Worm (Caenorhabditis elegans): ENCODE measurements around the gene npp-25.

Gene npp-25

DNA sequence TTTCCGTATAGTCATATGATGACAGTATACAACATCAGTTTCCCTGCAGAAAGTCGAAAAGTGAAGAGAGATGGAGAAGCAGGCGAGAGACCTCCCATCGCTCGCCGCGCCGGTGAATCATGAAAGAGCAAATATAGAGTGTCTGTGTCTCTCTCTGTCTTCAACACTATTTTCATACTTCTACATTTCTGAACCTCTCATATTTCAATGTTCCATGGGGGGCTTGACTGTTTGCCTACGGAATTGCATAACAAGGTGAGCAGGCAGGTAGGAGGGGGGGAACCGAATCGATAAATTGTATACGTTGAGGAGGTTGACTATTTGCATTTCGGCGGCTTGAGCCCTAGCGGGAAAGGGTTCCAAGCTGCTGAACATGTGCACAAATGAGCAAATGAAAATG is 5.9 kb downstream of the npp-25 start:
- no peak for TF ChIP-seq arid-1 (GFP tag; conservative IDR thresholded peaks at IDR 0.05)
- TF ChIP-seq sdz-12 (GFP tag; optimal IDR thresholded peaks at IDR 0.05): no peak
- no peak for TF ChIP-seq ceh-82 (tag; optimal IDR thresholded peaks at IDR 0.05)
- TF ChIP-seq zip-11 (GFP tag; IDR thresholded peaks at IDR 0.05): no peak
- TF ChIP-seq lim-7 (GFP tag; IDR thresholded peaks at IDR 0.05): no peak
- no peak for TF ChIP-seq pqm-1 (tag; optimal IDR thresholded peaks at IDR 0.05)
- TF ChIP-seq spr-1 (tag; optimal IDR thresholded peaks at IDR 0.05): no peak
- TF ChIP-seq pha-4 (GFP tag; IDR thresholded peaks at IDR 0.05): no peak
- TF ChIP-seq pha-4 (tag; optimal IDR thresholded peaks at IDR 0.05): peak; percentile 75
- peak; percentile 56 for TF ChIP-seq mep-1 (tag; optimal IDR thresholded peaks at IDR 0.05)
- no peak for TF ChIP-seq snpc-4 (tag; optimal IDR thresholded peaks at IDR 0.05)
- TF ChIP-seq lin-13 (GFP tag; optimal IDR thresholded peaks at IDR 0.05): no peak
- TF ChIP-seq nhr-77 (tag; optimal IDR thresholded peaks at IDR 0.05): no peak
- TF ChIP-seq aha-1 (tag): no peak
- peak; percentile 38 for TF ChIP-seq nhr-28 (tag; optimal IDR thresholded peaks at IDR 0.05)
- TF ChIP-seq saeg-2 (GFP tag; IDR thresholded peaks at IDR 0.05): no peak
- no peak for TF ChIP-seq F49E8.2 (tag; optimal IDR thresholded peaks at IDR 0.05; ENCODE audit: borderline replicate concordance)
- TF ChIP-seq nhr-11 (tag; optimal IDR thresholded peaks at IDR 0.05): no peak
- TF ChIP-seq hlh-11 (tag; optimal IDR thresholded peaks at IDR 0.05): peak; percentile 68
- TF ChIP-seq lin-38 (GFP tag; IDR thresholded peaks at IDR 0.05): no peak
- TF ChIP-seq hlh-30 (tag; optimal IDR thresholded peaks at IDR 0.05; ENCODE audit: insufficient read depth): peak; percentile 52
- peak; percentile 6 for TF ChIP-seq dpl-1 (GFP tag; optimal IDR thresholded peaks at IDR 0.05)
- no peak for TF ChIP-seq snpc-1.2 (GFP tag; IDR thresholded peaks at IDR 0.05)
- TF ChIP-seq daf-16 (GFP tag; optimal IDR thresholded peaks at IDR 0.05): no peak
- peak; percentile 82 for TF ChIP-seq daf-16 (tag; optimal IDR thresholded peaks at IDR 0.05)
- TF ChIP-seq daf-12 (tag; optimal IDR thresholded peaks at IDR 0.05): no peak
- TF ChIP-seq nhr-237 (tag; optimal IDR thresholded peaks at IDR 0.05): no peak
- TF ChIP-seq zip-2 (tag; optimal IDR thresholded peaks at IDR 0.05): no peak
- peak; percentile 79 for TF ChIP-seq dve-1 (tag; optimal IDR thresholded peaks at IDR 0.05; ENCODE audit: insufficient read depth)
- no peak for TF ChIP-seq nhr-111 (GFP tag; optimal IDR thresholded peaks at IDR 0.05)
- TF ChIP-seq hif-1 (tag; optimal IDR thresholded peaks at IDR 0.05): no peak
- TF ChIP-seq lin-39 (tag; optimal IDR thresholded peaks at IDR 0.05): no peak
- no peak for TF ChIP-seq unc-39 (tag; optimal IDR thresholded peaks at IDR 0.05)
- TF ChIP-seq unc-62 (GFP tag; optimal IDR thresholded peaks at IDR 0.05 in 1 of 2): no peak
- no peak for TF ChIP-seq unc-62 (tag; optimal IDR thresholded peaks at IDR 0.05)
- TF ChIP-seq zfp-3 (GFP tag; conservative IDR thresholded peaks at IDR 0.05): no peak
- no peak for TF ChIP-seq D1046.2 (GFP tag; IDR thresholded peaks at IDR 0.05)
- TF ChIP-seq Y48G9A.11 (GFP tag; IDR thresholded peaks at IDR 0.05): no peak
- TF ChIP-seq php-3 (GFP tag; IDR thresholded peaks at IDR 0.05): no peak
- no peak for TF ChIP-seq ceh-20 (GFP tag; IDR thresholded peaks at IDR 0.05)
- peak; percentile 11 for TF ChIP-seq ceh-28 (tag; optimal IDR thresholded peaks at IDR 0.05)
- peak; percentile 60 for TF ChIP-seq mes-2 (tag; optimal IDR thresholded peaks at IDR 0.05; ENCODE audit: poor library complexity, severe bottlenecking)
- TF ChIP-seq nhr-10 (tag; optimal IDR thresholded peaks at IDR 0.05): no peak
- peak; percentile 23 for TF ChIP-seq jun-1 (tag; optimal IDR thresholded peaks at IDR 0.05)
- no peak for TF ChIP-seq nhr-102 (tag; optimal IDR thresholded peaks at IDR 0.05)
- peak; percentile 20 for TF ChIP-seq duxl-1 (tag; optimal IDR thresholded peaks at IDR 0.05; ENCODE audit: poor library complexity)
- peak; percentile 86 for TF ChIP-seq nhr-6 (tag; optimal IDR thresholded peaks at IDR 0.05)
- TF ChIP-seq ztf-11 (tag; optimal IDR thresholded peaks at IDR 0.05): no peak
- no peak for TF ChIP-seq daf-8 (GFP tag; IDR thresholded peaks at IDR 0.05)
- peak; percentile 6 for TF ChIP-seq ama-1 (optimal IDR thresholded peaks at IDR 0.05)
- peak; percentile 53; the same call in 1 of the 2 replicates for TF ChIP-seq T26A8.4 (GFP tag; IDR thresholded peaks at IDR 0.05)
- no peak for TF ChIP-seq F26F4.8 (GFP tag; conservative IDR thresholded peaks at IDR 0.05)
- TF ChIP-seq nhr-25 (tag; optimal IDR thresholded peaks at IDR 0.05; ENCODE audit: borderline replicate concordance, insufficient read depth): no peak
